Fruit fly (Drosophila melanogaster) Kc167 (cell line): ENCODE results near the gene Nedd4.

Experiments
- Myc ChIP-seq: fragments of >200 bp; optimal IDR thresholded peaks from 2 replicates; lab custom pipeline; 2017; ENCODE audit warnings: missing external identifiers
- Sin3A ChIP-seq: fragments of >200 bp; optimal IDR thresholded peaks from 2 replicates; lab custom pipeline; 2018; ENCODE audit warnings: missing external identifiers
- h ChIP-seq: fragments of >200 bp; optimal IDR thresholded peaks from 3 replicates; lab custom pipeline; 2018; ENCODE audit warnings: missing external identifiers
- insv ChIP-seq: fragments of >200 bp; optimal IDR thresholded peaks from 3 replicates; lab custom pipeline; 2018; ENCODE audit warnings: missing external identifiers
- psq ChIP-seq: fragments of >200 bp; optimal IDR thresholded peaks from 2 replicates; lab custom pipeline; 2017; ENCODE audit warnings: missing external identifiers
- ttk ChIP-seq: sonication (Bioruptor generic); optimal IDR thresholded peaks from 2 replicates; lab custom pipeline; 2017; ENCODE audit warnings: missing external identifiers

Gene Nedd4

dm6 chr3L:17496012-17496411 lies 33.9 kb upstream of the Nedd4 start:
- TF ChIP-seq Sin3A: no peak
- no peak for TF ChIP-seq insv (lab: Kevin White, UChicago)
- no peak for TF ChIP-seq ttk (lab: Kevin White, UChicago)
- no peak for TF ChIP-seq Myc (lab: Kevin White, UChicago)
- TF ChIP-seq h (lab: Kevin White, UChicago): no peak
- TF ChIP-seq psq (lab: Kevin White, UChicago): no peak

dm6 chr3L:17496871-17497492 lies 32.9 kb upstream of the Nedd4 start:
- no peak for TF ChIP-seq Myc (lab: Kevin White, UChicago)
- TF ChIP-seq psq (lab: Kevin White, UChicago): no peak
- no peak for TF ChIP-seq ttk (lab: Kevin White, UChicago)
- no peak for TF ChIP-seq Sin3A
- TF ChIP-seq insv (lab: Kevin White, UChicago): no peak
- TF ChIP-seq h (lab: Kevin White, UChicago): no peak

DNA sequence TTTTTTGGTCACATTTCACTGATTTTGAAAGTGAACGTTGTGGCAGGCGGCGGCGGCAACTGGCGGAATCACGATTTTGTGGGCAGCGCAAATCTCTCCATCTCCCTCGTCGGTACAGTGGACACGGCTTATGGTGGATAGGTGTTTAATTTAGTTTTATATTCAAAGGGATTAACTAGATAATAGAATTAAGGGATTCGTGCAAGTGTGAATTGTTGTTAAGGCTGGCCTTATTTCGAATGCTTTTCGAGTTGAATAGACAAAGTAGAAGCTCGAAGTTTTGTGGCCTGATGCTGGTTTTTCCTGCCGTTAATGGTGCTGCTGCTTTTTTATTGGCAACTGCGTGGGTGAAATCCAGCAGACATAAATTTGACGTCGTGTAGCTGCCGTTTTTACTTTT lies 31.9 kb upstream of the Nedd4 start:
- TF ChIP-seq insv (lab: Kevin White, UChicago) (no peak), Sin3A (no peak), ttk (lab: Kevin White, UChicago) (no peak), h (lab: Kevin White, UChicago) (no peak), psq (lab: Kevin White, UChicago) (no peak), Myc (lab: Kevin White, UChicago) (no peak)

DNA sequence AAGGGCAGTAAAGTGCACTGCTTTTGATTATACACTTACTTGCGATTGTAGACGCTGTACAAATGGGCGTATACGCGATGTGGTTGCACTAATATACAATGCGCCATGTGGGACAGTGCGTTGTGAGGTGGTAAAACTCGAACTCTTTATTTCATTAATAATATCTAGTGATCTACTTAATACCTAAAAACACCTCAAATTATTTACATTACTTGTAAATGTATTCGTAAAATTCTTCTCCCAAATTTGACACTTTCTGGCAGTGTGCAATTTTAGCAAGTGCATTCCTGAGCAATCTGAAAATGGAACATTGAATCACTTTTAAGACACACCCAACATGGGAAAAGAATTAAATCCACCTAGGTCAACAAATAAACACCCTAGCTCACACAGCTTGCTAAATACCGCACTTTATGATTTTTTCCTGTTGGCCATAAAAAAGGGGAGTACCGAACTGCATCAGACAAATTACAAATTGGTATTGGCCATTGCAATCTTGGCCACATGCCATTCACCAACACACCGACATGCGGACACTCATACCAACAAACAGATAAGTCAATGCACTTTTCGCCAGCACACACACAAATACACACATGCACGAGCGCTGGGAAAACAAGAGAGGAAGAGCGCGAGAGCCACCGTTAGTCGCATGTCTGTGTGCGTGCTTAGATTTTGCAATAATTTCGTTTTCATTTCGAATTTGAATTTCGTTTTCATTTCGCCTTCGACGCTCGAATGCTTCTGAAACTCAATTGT lies 30.8 kb upstream of the Nedd4 start:
- TF ChIP-seq ttk (lab: Kevin White, UChicago) (no peak), Sin3A (no peak), h (lab: Kevin White, UChicago) (no peak), insv (lab: Kevin White, UChicago) (no peak), psq (lab: Kevin White, UChicago) (no peak), Myc (lab: Kevin White, UChicago) (no peak)

- TF ChIP-seq Myc (lab: Kevin White, UChicago): no peak
- TF ChIP-seq Sin3A: no peak
- TF ChIP-seq ttk (lab: Kevin White, UChicago): no peak
- no peak for TF ChIP-seq h (lab: Kevin White, UChicago)
- no peak for TF ChIP-seq insv (lab: Kevin White, UChicago)
- TF ChIP-seq psq (lab: Kevin White, UChicago): no peak
Observed at dm6 chr3L:17500315-17500985, 29.4 kb upstream of the Nedd4 start.

DNA sequence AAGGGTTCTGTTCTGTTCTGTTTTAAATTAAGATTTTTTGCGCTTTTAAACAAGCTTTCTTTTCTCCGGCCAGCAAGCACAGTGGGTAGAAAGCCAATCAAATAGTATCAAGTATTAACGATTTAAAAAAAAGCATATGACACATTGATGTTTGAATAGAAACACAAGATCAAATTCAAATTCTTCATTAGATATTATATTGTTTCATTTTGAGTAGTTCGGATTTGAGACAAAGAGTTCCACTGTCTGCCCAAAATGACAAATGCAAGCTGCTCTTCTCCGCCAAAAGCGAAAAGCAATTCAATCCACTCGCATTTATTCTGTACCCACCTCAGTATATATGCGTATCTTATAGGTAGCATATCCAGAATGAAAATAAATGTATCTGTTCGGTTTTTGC lies 27.6 kb upstream of the Nedd4 start:
- no peak for TF ChIP-seq Myc (lab: Kevin White, UChicago)
- no peak for TF ChIP-seq ttk (lab: Kevin White, UChicago)
- no peak for TF ChIP-seq Sin3A
- no peak for TF ChIP-seq psq (lab: Kevin White, UChicago)
- no peak for TF ChIP-seq insv (lab: Kevin White, UChicago)
- TF ChIP-seq h (lab: Kevin White, UChicago): no peak

- no peak for TF ChIP-seq psq (lab: Kevin White, UChicago)
- no peak for TF ChIP-seq ttk (lab: Kevin White, UChicago)
- TF ChIP-seq h (lab: Kevin White, UChicago): no peak
- TF ChIP-seq Sin3A: no peak
- TF ChIP-seq insv (lab: Kevin White, UChicago): no peak
- no peak for TF ChIP-seq Myc (lab: Kevin White, UChicago)
Observed at dm6 chr3L:17504538-17504937, 25.3 kb upstream of the Nedd4 start.

DNA sequence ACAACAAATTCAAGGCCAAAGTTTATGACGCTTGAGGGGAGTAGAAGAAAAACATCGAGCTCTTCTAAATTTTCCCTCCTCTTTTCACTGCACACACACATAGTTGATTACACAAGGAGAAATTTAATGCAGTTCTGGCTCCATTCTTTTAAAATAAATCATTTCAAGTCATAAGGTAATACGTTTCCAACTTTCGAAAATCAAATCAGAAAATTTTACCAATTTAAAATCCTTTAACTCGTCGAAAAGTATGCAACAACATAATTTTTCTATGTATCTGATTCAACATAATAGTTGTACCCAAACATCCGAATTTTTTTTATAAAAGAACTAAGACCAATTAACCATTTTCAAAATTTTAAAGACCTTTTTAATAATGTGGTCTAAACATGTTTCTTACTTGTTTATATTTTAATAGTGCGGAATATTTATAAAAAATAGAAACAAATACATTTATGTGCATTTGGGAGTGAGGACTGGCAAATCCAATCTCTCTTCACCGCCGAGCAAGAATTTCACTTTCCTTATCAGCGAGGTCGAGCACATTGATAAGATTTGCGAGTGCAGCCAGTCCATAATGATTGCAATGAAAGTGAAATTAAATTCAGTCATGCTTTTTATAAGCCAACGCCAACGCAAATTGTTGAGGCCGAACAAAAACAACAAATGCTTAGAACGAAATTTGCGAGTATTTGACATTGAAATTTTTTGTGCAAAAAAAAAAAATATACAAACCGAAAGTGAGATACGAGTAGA lies 23.7 kb upstream of the Nedd4 start:
- TF ChIP-seq psq (lab: Kevin White, UChicago) (no peak), h (lab: Kevin White, UChicago) (no peak), ttk (lab: Kevin White, UChicago) (no peak), Sin3A (no peak), Myc (lab: Kevin White, UChicago) (no peak), insv (lab: Kevin White, UChicago) (no peak)

DNA sequence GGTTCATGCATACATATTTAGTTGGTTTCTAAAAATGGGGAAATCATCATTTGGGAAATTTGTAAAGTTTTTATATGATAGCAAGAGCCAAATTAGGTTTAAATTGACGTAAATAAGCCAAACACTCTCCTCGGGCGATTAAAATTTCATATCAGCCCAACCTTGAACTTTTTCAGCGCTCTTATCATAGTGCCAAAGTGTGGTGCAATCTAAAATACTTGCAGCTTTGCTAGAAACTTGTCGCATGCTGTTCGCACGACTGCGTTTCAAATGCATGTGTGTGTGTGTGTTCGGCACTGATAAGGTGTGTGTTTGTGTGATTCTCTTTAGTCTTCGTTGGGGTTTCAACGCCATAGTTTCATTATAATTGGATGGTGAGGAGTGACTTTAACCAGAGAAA lies 23.1 kb upstream of the Nedd4 start:
- TF ChIP-seq insv (lab: Kevin White, UChicago): no peak
- TF ChIP-seq Myc (lab: Kevin White, UChicago): no peak
- TF ChIP-seq psq (lab: Kevin White, UChicago): no peak
- no peak for TF ChIP-seq Sin3A
- TF ChIP-seq ttk (lab: Kevin White, UChicago): no peak
- TF ChIP-seq h (lab: Kevin White, UChicago): no peak

DNA sequence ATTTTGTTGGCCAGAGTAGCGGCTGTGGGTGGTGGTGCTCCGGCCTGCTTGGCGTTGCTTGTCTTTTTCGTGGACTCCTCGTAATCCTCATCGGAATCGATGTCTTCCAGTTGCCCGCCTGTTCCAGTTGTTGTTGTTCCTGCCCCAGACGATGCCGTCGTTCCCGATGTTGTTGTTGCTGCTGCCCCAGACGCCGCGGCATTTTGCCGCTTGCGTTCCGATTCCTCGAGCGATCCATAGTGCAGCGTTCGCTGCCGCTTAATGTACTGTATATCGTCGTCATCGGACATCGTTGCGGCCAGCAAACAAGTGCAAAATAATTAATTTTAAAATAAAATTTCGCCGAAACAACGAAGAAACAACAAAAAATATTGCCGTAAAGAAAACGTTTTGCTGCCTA lies 16.4 kb upstream of the Nedd4 start:
- no peak for TF ChIP-seq Myc (lab: Kevin White, UChicago)
- TF ChIP-seq Sin3A: no peak
- no peak for TF ChIP-seq ttk (lab: Kevin White, UChicago)
- no peak for TF ChIP-seq psq (lab: Kevin White, UChicago)
- no peak for TF ChIP-seq insv (lab: Kevin White, UChicago)
- no peak for TF ChIP-seq h (lab: Kevin White, UChicago)
